Worm (Caenorhabditis elegans): Measurements from ENCODE around the gene srt-67.

ce11 chrV:5301226-5301625 is 44.0 kb upstream of the srt-67 start:
- TF ChIP-seq him-1 (tag; optimal IDR thresholded peaks at IDR 0.05) (no peak), W03F9.2 (tag; optimal IDR thresholded peaks at IDR 0.05) (no peak), dao-5 (tag; optimal IDR thresholded peaks at IDR 0.05) (no peak)

All from whole organism, L4/young adult.